Fruit fly (Drosophila melanogaster) whole organism, embryonic: ENCODE data around the gene sau.

Source experiments
- Aef1 ChIP-seq: fragments of 200-800 bp; sonication (Bioruptor generic); IDR thresholded peaks from 3 replicates; pipeline ENCODE4 v1.3.6; 2022; ENCODE audit warnings: missing biosample characterization, missing genetic modification characterization
- Awh ChIP-seq: fragments of 200-800 bp; sonication (Bioruptor generic); IDR thresholded peaks from 2 replicates; pipeline ENCODE4, ENCODE4 v1.3.6; 2022; ENCODE audit warnings: missing biosample characterization, missing genetic modification characterization
- B-H2 ChIP-seq: fragments of 200-800 bp; sonication (Bioruptor generic); optimal IDR thresholded peaks from 2 replicates; lab custom pipeline; 2018; ENCODE audit warnings: missing biosample characterization, mild to moderate bottlenecking, missing genetic modification characterization
- BEAF-32 ChIP-seq: fragments of 200-800 bp; sonication (Bioruptor generic); optimal IDR thresholded peaks from 3 replicates; lab custom pipeline; 2017; ENCODE audit warnings: missing biosample characterization, missing genetic modification characterization, mild to moderate bottlenecking, moderate library complexity, missing genetic modification reagents
- Bgb ChIP-seq: fragments of 200-800 bp; sonication (Bioruptor generic); IDR thresholded peaks from 2 replicates; pipeline ENCODE4 v1.3.6; 2022; ENCODE audit warnings: missing biosample characterization, missing genetic modification characterization; ENCODE audit not compliant: partially characterized antibody
- BtbVII ChIP-seq: fragments of 200-800 bp; sonication (Bioruptor generic); optimal IDR thresholded peaks from 3 replicates; lab custom pipeline; 2017; ENCODE audit warnings: missing biosample characterization, mild to moderate bottlenecking, missing genetic modification characterization
- Bteb2 ChIP-seq: fragments of 200-800 bp; sonication (Bioruptor generic); optimal IDR thresholded peaks from 2 replicates; lab custom pipeline; 2016; ENCODE audit warnings: missing biosample characterization, missing genetic modification characterization
- CG10267 ChIP-seq: fragments of 200-800 bp; sonication (Bioruptor generic); optimal IDR thresholded peaks from 2 replicates; lab custom pipeline; 2018; ENCODE audit warnings: missing biosample characterization, mild to moderate bottlenecking, missing genetic modification characterization, moderate library complexity
- CG10274 ChIP-seq: fragments of 200-800 bp; sonication (Bioruptor generic); optimal IDR thresholded peaks from 3 replicates; lab custom pipeline; 2017; ENCODE audit warnings: missing biosample characterization, mild to moderate bottlenecking, missing genetic modification characterization
- CG10321 ChIP-seq: fragments of 200-800 bp; sonication (Bioruptor generic); IDR thresholded peaks from 2 replicates; pipeline ENCODE4 v1.3.6; 2022; ENCODE audit warnings: missing biosample characterization, missing genetic modification characterization
- CG11085 ChIP-seq: fragments of 200-800 bp; sonication (Bioruptor generic); IDR thresholded peaks from 2 replicates; pipeline ENCODE4 v1.3.6; 2022; ENCODE audit warnings: missing biosample characterization, missing genetic modification characterization
- CG11398 ChIP-seq: fragments of 200-800 bp; sonication (Bioruptor generic); optimal IDR thresholded peaks from 2 replicates; lab custom pipeline; 2016; ENCODE audit warnings: missing biosample characterization, missing genetic modification characterization
- CG13123 ChIP-seq: fragments of 200-800 bp; sonication (Bioruptor generic); optimal IDR thresholded peaks from 2 replicates; lab custom pipeline; 2016; ENCODE audit warnings: missing biosample characterization, missing genetic modification characterization
- CG13424 ChIP-seq: fragments of 200-800 bp; sonication (Bioruptor generic); optimal IDR thresholded peaks from 2 replicates; lab custom pipeline; 2019; ENCODE audit warnings: missing biosample characterization, mild to moderate bottlenecking, missing genetic modification characterization, moderate library complexity
- CG14667 ChIP-seq: fragments of 200-800 bp; sonication (Bioruptor generic); IDR thresholded peaks from 2 replicates; pipeline ENCODE4 v1.3.6; 2022; ENCODE audit warnings: missing biosample characterization, missing genetic modification characterization
- CG14860 ChIP-seq: fragments of 200-800 bp; sonication (Bioruptor generic); IDR thresholded peaks from 3 replicates; pipeline ENCODE4 v1.3.6; 2022; ENCODE audit warnings: missing biosample characterization, missing genetic modification characterization; ENCODE audit not compliant: partially characterized antibody
- CG30431 ChIP-seq: fragments of 200-800 bp; sonication (Bioruptor generic); optimal IDR thresholded peaks from 2 replicates; lab custom pipeline; 2017; ENCODE audit warnings: missing biosample characterization, missing genetic modification characterization
- CG32772 ChIP-seq: fragments of 200-800 bp; sonication (Bioruptor generic); IDR thresholded peaks from 2 replicates; pipeline ENCODE4 v1.3.6; 2022; ENCODE audit warnings: missing biosample characterization, missing genetic modification characterization
- CG3726 ChIP-seq: fragments of 200-800 bp; sonication (Bioruptor generic); IDR thresholded peaks from 3 replicates; pipeline ENCODE4, ENCODE4 v1.3.6; 2022; ENCODE audit warnings: missing biosample characterization, missing genetic modification characterization
- CG42726 ChIP-seq: fragments of 200-800 bp; sonication (Bioruptor generic); IDR thresholded peaks from 2 replicates; pipeline ENCODE4 v1.3.6; 2022; ENCODE audit warnings: missing biosample characterization, missing genetic modification characterization; ENCODE audit not compliant: partially characterized antibody
- CG6175 ChIP-seq: fragments of 200-800 bp; sonication (Bioruptor generic); IDR thresholded peaks from 3 replicates; pipeline ENCODE4 v1.3.6; 2022; ENCODE audit warnings: missing biosample characterization, missing genetic modification characterization
- CG6654 ChIP-seq: fragments of 200-800 bp; sonication (Bioruptor generic); optimal IDR thresholded peaks from 2 replicates; lab custom pipeline; 2017; ENCODE audit warnings: missing biosample characterization, mild to moderate bottlenecking, missing genetic modification characterization
- CG7357 ChIP-seq: fragments of 200-800 bp; sonication (Bioruptor generic); IDR thresholded peaks from 3 replicates; pipeline ENCODE4 v1.3.6; 2022; ENCODE audit warnings: missing biosample characterization, missing genetic modification characterization
- CG7786 ChIP-seq: fragments of 200-800 bp; sonication (Bioruptor generic); optimal IDR thresholded peaks from 2 replicates; lab custom pipeline; 2016; ENCODE audit warnings: missing biosample characterization, missing genetic modification characterization
- E2f1 ChIP-seq: fragments of 200-800 bp; sonication (Bioruptor generic); IDR thresholded peaks from 2 replicates; pipeline ENCODE4 v1.3.6; 2022; ENCODE audit warnings: missing biosample characterization, missing genetic modification characterization
- ERR ChIP-seq: fragments of 200-800 bp; sonication (Bioruptor generic); optimal IDR thresholded peaks from 2 replicates; lab custom pipeline; 2016; ENCODE audit warnings: missing biosample characterization, missing genetic modification characterization
- HLHmδ ChIP-seq: fragments of 200-800 bp; sonication (Bioruptor generic); optimal IDR thresholded peaks from 2 replicates; lab custom pipeline; 2018; ENCODE audit warnings: missing biosample characterization, mild to moderate bottlenecking, missing genetic modification characterization, moderate library complexity
- Hr39 ChIP-seq: fragments of >200 bp; optimal IDR thresholded peaks from 2 replicates; lab custom pipeline; 2017
- Hr51 ChIP-seq, 2 experiments: fragments of 200-800 bp; sonication (Bioruptor generic); optimal IDR thresholded peaks; 2 replicates in 1 of 2; 3 replicates in 1 of 2; lab custom pipeline; 2016 to 2018; ENCODE audit warnings: missing biosample characterization in 2 of 2, missing genetic modification characterization in 2 of 2, mild to moderate bottlenecking in 1 of 2, moderate library complexity in 1 of 2
- MBD-R2 ChIP-seq: fragments of 200-800 bp; sonication (Bioruptor generic); IDR thresholded peaks from 2 replicates; pipeline ENCODE4 v1.3.6; 2022; ENCODE audit warnings: missing biosample characterization, missing genetic modification characterization
- Neu2 ChIP-seq: fragments of 200-800 bp; sonication (Bioruptor generic); optimal IDR thresholded peaks from 3 replicates; lab custom pipeline; 2016; ENCODE audit warnings: missing biosample characterization, missing genetic modification characterization, borderline replicate concordance
- Rfx ChIP-seq: fragments of 200-800 bp; sonication (Bioruptor generic); IDR thresholded peaks from 2 replicates; pipeline ENCODE4 v1.3.6; 2022; ENCODE audit warnings: missing biosample characterization, missing genetic modification characterization
- ab ChIP-seq: fragments of 200-800 bp; sonication (Bioruptor generic); optimal IDR thresholded peaks from 2 replicates; lab custom pipeline; 2016; ENCODE audit warnings: missing biosample characterization, missing genetic modification characterization
- bigmax ChIP-seq: fragments of 200-800 bp; sonication (Bioruptor generic); optimal IDR thresholded peaks from 2 replicates; lab custom pipeline; 2018; ENCODE audit warnings: missing biosample characterization, mild to moderate bottlenecking, missing genetic modification characterization
- cato ChIP-seq: fragments of 200-800 bp; sonication (Bioruptor generic); optimal IDR thresholded peaks from 2 replicates; lab custom pipeline; 2016; ENCODE audit warnings: missing biosample characterization, missing genetic modification characterization, borderline replicate concordance
- chm ChIP-seq: fragments of 200-800 bp; sonication (Bioruptor generic); IDR thresholded peaks from 2 replicates; pipeline ENCODE4 v1.3.6; 2022; ENCODE audit warnings: missing biosample characterization, missing genetic modification characterization
- dan ChIP-seq: fragments of 200-800 bp; sonication (Bioruptor generic); IDR thresholded peaks from 2 replicates; pipeline ENCODE4 v1.3.6; 2022; ENCODE audit warnings: missing biosample characterization, missing genetic modification characterization
- disco-r ChIP-seq: fragments of 200-800 bp; sonication (Bioruptor generic); optimal IDR thresholded peaks from 2 replicates; lab custom pipeline; 2016; ENCODE audit warnings: missing biosample characterization, missing genetic modification characterization
- gfzf ChIP-seq: fragments of 200-800 bp; sonication (Bioruptor generic); optimal IDR thresholded peaks from 2 replicates; lab custom pipeline; 2016; ENCODE audit warnings: missing biosample characterization, mild to moderate bottlenecking, missing genetic modification characterization, moderate library complexity
- hth ChIP-seq: fragments of >200 bp; optimal IDR thresholded peaks from 2 replicates; lab custom pipeline; 2017; ENCODE audit warnings: inconsistent platforms
- kni ChIP-seq: fragments of 200-800 bp; sonication (Bioruptor generic); optimal IDR thresholded peaks from 3 replicates; lab custom pipeline; 2017; ENCODE audit warnings: mild to moderate bottlenecking, missing biosample characterization, missing genetic modification reagents, missing genetic modification characterization
- lmd ChIP-seq: fragments of 200-800 bp; sonication (Bioruptor generic); IDR thresholded peaks from 2 replicates; pipeline ENCODE4 v1.3.6; 2022; ENCODE audit warnings: missing biosample characterization, missing genetic modification characterization
- odd ChIP-seq: fragments of 200-800 bp; sonication (Bioruptor generic); optimal IDR thresholded peaks from 2 replicates; lab custom pipeline; 2017; ENCODE audit warnings: missing biosample characterization, mild to moderate bottlenecking, missing genetic modification characterization
- pnt ChIP-seq: fragments of 200-800 bp; sonication (Bioruptor generic); optimal IDR thresholded peaks from 3 replicates; lab custom pipeline; 2016; ENCODE audit warnings: missing biosample characterization, missing genetic modification characterization
- pum ChIP-seq: fragments of 200-800 bp; sonication (Bioruptor generic); optimal IDR thresholded peaks from 2 replicates; lab custom pipeline; 2016; ENCODE audit warnings: missing biosample characterization, missing genetic modification characterization
- ro ChIP-seq: fragments of 200-800 bp; sonication (Bioruptor generic); IDR thresholded peaks from 2 replicates; pipeline ENCODE4 v1.3.6; 2022; ENCODE audit warnings: missing biosample characterization, missing genetic modification characterization
- run ChIP-seq: fragments of 200-800 bp; sonication (Bioruptor generic); optimal IDR thresholded peaks from 3 replicates; lab custom pipeline; 2018; ENCODE audit warnings: missing biosample characterization, mild to moderate bottlenecking, missing genetic modification characterization
- sima ChIP-seq: fragments of 200-800 bp; sonication (Bioruptor generic); optimal IDR thresholded peaks from 2 replicates; lab custom pipeline; 2016; ENCODE audit warnings: missing biosample characterization, missing genetic modification characterization
- sob ChIP-seq: fragments of 200-800 bp; sonication (Bioruptor generic); IDR thresholded peaks from 2 replicates; pipeline ENCODE4 v1.3.6; 2022; ENCODE audit warnings: missing biosample characterization, missing genetic modification characterization
- sr ChIP-seq: fragments of 200-800 bp; sonication (Bioruptor generic); IDR thresholded peaks from 3 replicates; pipeline ENCODE4 v1.3.6; 2022; ENCODE audit warnings: missing biosample characterization, missing genetic modification characterization

Gene sau

DNA sequence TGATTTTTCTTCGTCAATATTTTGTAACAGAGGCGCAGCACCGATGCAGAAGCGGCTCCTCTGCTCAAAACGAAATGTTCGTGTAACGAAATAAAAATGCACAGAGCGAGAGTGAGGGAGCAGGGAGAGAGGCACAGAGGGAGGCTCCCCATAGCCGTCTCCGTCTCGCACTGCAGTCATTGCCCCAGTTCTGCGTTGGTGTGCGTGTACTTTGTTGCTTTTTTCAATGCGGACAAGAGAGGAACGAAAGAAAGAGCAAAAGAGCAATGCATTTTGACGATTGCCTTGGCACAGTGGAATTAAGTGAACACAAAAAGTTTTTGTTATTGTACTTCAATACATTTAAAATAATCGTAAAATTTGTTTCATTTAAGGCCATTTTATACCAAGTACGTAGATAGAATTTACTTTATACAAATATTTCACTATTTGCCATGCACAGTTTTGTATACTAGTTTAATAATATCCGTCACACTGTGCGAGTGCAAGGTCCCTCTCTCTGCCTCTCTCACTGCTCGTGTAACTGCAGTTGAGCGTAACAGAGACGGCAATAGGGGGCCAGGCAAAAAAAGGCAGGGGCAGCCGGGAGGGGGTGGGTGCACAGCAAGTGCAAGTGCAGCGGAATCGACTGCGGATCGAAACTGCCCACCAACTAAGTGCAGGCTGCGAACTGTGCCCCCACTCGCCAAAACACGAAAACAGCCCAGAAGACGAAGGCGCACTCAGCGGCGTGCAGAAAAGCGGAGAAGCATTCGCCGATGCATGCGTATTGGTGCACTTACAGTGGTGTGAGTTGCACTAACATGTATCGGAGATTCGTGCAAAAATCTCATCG, 23.9 kb upstream of the sau start (continued):
- peak; percentile 96 for TF ChIP-seq Neu2 (GFP tag; lab: Kevin White, UChicago)
- peak; percentile 77 for TF ChIP-seq CG6175 (GFP tag; lab: Robert Waterston, UW)
- peak; percentile 57 for TF ChIP-seq bigmax (GFP tag; lab: Kevin White, UChicago)
- TF ChIP-seq CG6654 (GFP tag; lab: Kevin White, UChicago) = peak; percentile 94
- TF ChIP-seq Awh = peak; percentile 100
- no peak for TF ChIP-seq B-H2
- peak; percentile 98 for TF ChIP-seq CG3726 (GFP tag; lab: Robert Waterston, UW)
- peak; percentile 95 for TF ChIP-seq sob (GFP tag; lab: Robert Waterston, UW)
- peak; percentile 98 for TF ChIP-seq run (tag; lab: Kevin White, UChicago)
- TF ChIP-seq CG11398 (GFP tag; lab: Kevin White, UChicago) = peak; percentile 96
- TF ChIP-seq CG14667 (GFP tag; lab: Robert Waterston, UW) = peak; percentile 97
- peak; percentile 99 for TF ChIP-seq chm
- peak; percentile 95 for TF ChIP-seq ab
- peak; percentile 98 for TF ChIP-seq CG13123 (GFP tag; lab: Kevin White, UChicago)
- TF ChIP-seq lmd (GFP tag; lab: Robert Waterston, UW) = peak; percentile 98
- peak; percentile 83 for TF ChIP-seq CG10321 (GFP tag; lab: Robert Waterston, UW)
- peak; percentile 99 for TF ChIP-seq CG32772 (GFP tag; lab: Robert Waterston, UW)
- TF ChIP-seq Bgb (GFP tag; lab: Robert Waterston, UW) = peak; percentile 34; the same call in 1 of the 2 replicates
- TF ChIP-seq CG11085 (GFP tag; lab: Robert Waterston, UW) = peak; percentile 89
- TF ChIP-seq Aef1 (GFP tag; lab: Robert Waterston, UW) = peak; percentile 95
- peak; percentile 81 for TF ChIP-seq MBD-R2 (GFP tag; lab: Robert Waterston, UW)
- TF ChIP-seq CG7357 = peak; percentile 94
- TF ChIP-seq CG42726 (GFP tag; lab: Robert Waterston, UW) = no peak
- peak; percentile 95 for TF ChIP-seq sr (GFP tag; lab: Robert Waterston, UW)
- peak; percentile 99 for TF ChIP-seq ro (GFP tag; lab: Robert Waterston, UW)
- TF ChIP-seq CG7786 (GFP tag; lab: Kevin White, UChicago) = peak; percentile 94
- peak; percentile 95 to 99 for TF ChIP-seq Hr51 (GFP tag; optimal IDR thresholded peaks at IDR 0.05; lab: Kevin White, UChicago)
- TF ChIP-seq Bteb2 (GFP tag; lab: Kevin White, UChicago) = peak; percentile 93
- peak; percentile 93 for TF ChIP-seq BtbVII
- TF ChIP-seq CG14860 = peak; percentile 85
- peak; percentile 98 for TF ChIP-seq pnt (GFP tag; lab: Kevin White, UChicago)
- TF ChIP-seq hth (lab: Kevin White, UChicago) = no peak
- peak; percentile 99 for TF ChIP-seq pum (GFP tag; lab: Kevin White, UChicago)
- TF ChIP-seq Rfx (GFP tag; lab: Robert Waterston, UW) = peak; percentile 78
- peak; percentile 96 for TF ChIP-seq disco-r (GFP tag; lab: Kevin White, UChicago)
- peak; percentile 99 for TF ChIP-seq CG10267 (tag; lab: Kevin White, UChicago)
- TF ChIP-seq sima (GFP tag; lab: Kevin White, UChicago) = peak; percentile 90
- peak; percentile 12 for TF ChIP-seq BEAF-32
- TF ChIP-seq kni = peak; percentile 96
- peak; percentile 99 for TF ChIP-seq dan
- no peak for TF ChIP-seq Hr39 (lab: Kevin White, UChicago)
- TF ChIP-seq HLHmδ = peak; percentile 45
- peak; percentile 99 for TF ChIP-seq CG13424 (tag; lab: Kevin White, UChicago)
- peak; percentile 83 for TF ChIP-seq CG10274 (GFP tag; lab: Kevin White, UChicago)
- peak; percentile 31 for TF ChIP-seq gfzf (GFP tag; lab: Kevin White, UChicago)
- TF ChIP-seq odd (GFP tag; lab: Kevin White, UChicago) = peak; percentile 97
- peak; percentile 97 for TF ChIP-seq CG30431 (GFP tag; lab: Kevin White, UChicago)
- peak; percentile 94 for TF ChIP-seq ERR (GFP tag; lab: Kevin White, UChicago)
- TF ChIP-seq E2f1 = peak; percentile 99
- peak; percentile 99 for TF ChIP-seq cato (GFP tag; lab: Kevin White, UChicago)
